Worm (Caenorhabditis elegans): ENCODE data around the gene clic-1.

clic-1 gene

ce11 chrV:7730488-7730887 lies 4.2 kb downstream of the clic-1 start:
- TF ChIP-seq hmg-20 (GFP tag; IDR thresholded peaks at IDR 0.05) (no peak), nhr-80 (tag; optimal IDR thresholded peaks at IDR 0.05) (no peak), snpc-3.4 (tag; optimal IDR thresholded peaks at IDR 0.05) (peak; percentile 30), rcor-1 (GFP tag; IDR thresholded peaks at IDR 0.05) (0 out of 2 replicates have a peak, but pooled peaks have one; percentile 30), snpc-1.1 (tag; optimal IDR thresholded peaks at IDR 0.05; ENCODE audit: insufficient read depth) (no peak), F37B4.10 (GFP tag; IDR thresholded peaks at IDR 0.05) (no peak), madf-10 (tag; optimal IDR thresholded peaks at IDR 0.05) (peak; percentile 0), F55B11.4 (tag; optimal IDR thresholded peaks at IDR 0.05; ENCODE audit: borderline replicate concordance, insufficient read depth) (no peak), lin-26 (GFP tag; IDR thresholded peaks at IDR 0.05) (peak; percentile 52; the same call in 1 of the 2 replicates), hsf-1 (GFP tag; IDR thresholded peaks at IDR 0.05) (peak; percentile 57; the same call in 1 of the 2 replicates), K12H6.12 (tag; optimal IDR thresholded peaks at IDR 0.05) (peak; percentile 49), D2030.7 (GFP tag; IDR thresholded peaks at IDR 0.05) (peak; percentile 46; the same call in 1 of the 2 replicates), Y56A3A.18 (GFP tag; IDR thresholded peaks at IDR 0.05) (no peak), ama-1 (optimal IDR thresholded peaks at IDR 0.05) (no peak), ama-1 (GFP tag; optimal IDR thresholded peaks at IDR 0.05) (peak in 1 of 2 experiments; percentile 50), hmg-1.2 (GFP tag; IDR thresholded peaks at IDR 0.05) (peak; percentile 42; the same call in 1 of the 2 replicates), nfyb-1 (GFP tag; IDR thresholded peaks at IDR 0.05) (peak; percentile 53; the same call in 1 of the 2 replicates), F52B5.7 (tag; optimal IDR thresholded peaks at IDR 0.05) (no peak), rpc-1 (optimal IDR thresholded peaks at IDR 0.05) (peak; percentile 54), rpc-1 (tag; optimal IDR thresholded peaks at IDR 0.05) (peak; percentile 74), nhr-90 (tag; optimal IDR thresholded peaks at IDR 0.05) (peak; percentile 35), ceh-27 (GFP tag; optimal IDR thresholded peaks at IDR 0.05) (peak; percentile 22), Y79H2A.3 (GFP tag; conservative IDR thresholded peaks at IDR 0.05) (no peak), F33H1.4 (GFP tag; IDR thresholded peaks at IDR 0.05) (peak; percentile 8; the same call in 1 of the 2 replicates), let-526 (GFP tag; IDR thresholded peaks at IDR 0.05) (no peak), lsl-1 (GFP tag; optimal IDR thresholded peaks at IDR 0.05) (peak; percentile 12), rec-8 (tag; optimal IDR thresholded peaks at IDR 0.05) (no peak), B0336.3 (GFP tag; IDR thresholded peaks at IDR 0.05) (0 out of 2 replicates have a peak, but pooled peaks have one; percentile 18), snpc-4 (GFP tag; optimal IDR thresholded peaks at IDR 0.05) (peak; percentile 27), snpc-4 (tag; optimal IDR thresholded peaks at IDR 0.05) (peak in 1 of 4 experiments; percentile 52), F23B12.7 (tag; optimal IDR thresholded peaks at IDR 0.05; ENCODE audit: insufficient read depth) (peak; percentile 5), B0261.1 (tag; optimal IDR thresholded peaks at IDR 0.05) (peak; percentile 76), cebp-1 (GFP tag; IDR thresholded peaks at IDR 0.05) (no peak), cebp-1 (tag; optimal IDR thresholded peaks at IDR 0.05) (peak; percentile 47), F39B2.1 (GFP tag; IDR thresholded peaks at IDR 0.05) (no peak), nfya-2 (GFP tag; IDR thresholded peaks at IDR 0.05) (no peak), chd-7 (tag; optimal IDR thresholded peaks at IDR 0.05) (peak; percentile 32), him-1 (tag; optimal IDR thresholded peaks at IDR 0.05) (peak; percentile 28), attf-5 (GFP tag; optimal IDR thresholded peaks at IDR 0.05) (no peak), mes-4 (tag; optimal IDR thresholded peaks at IDR 0.05) (no peak), pbrm-1 (GFP tag; IDR thresholded peaks at IDR 0.05) (no peak), tbp1 (GFP tag; optimal IDR thresholded peaks at IDR 0.05) (peak; percentile 86), lir-1 (GFP tag; conservative IDR thresholded peaks at IDR 0.05) (no peak), ztf-6 (GFP tag; IDR thresholded peaks at IDR 0.05) (no peak), aptf-3 (GFP tag; IDR thresholded peaks at IDR 0.05) (no peak), snpc-1.3 (tag; optimal IDR thresholded peaks at IDR 0.05; ENCODE audit: insufficient read depth) (no peak), B0019.2 (GFP tag; conservative IDR thresholded peaks at IDR 0.05) (no peak), unc-130 (GFP tag; optimal IDR thresholded peaks at IDR 0.05) (no peak), pha-4 (tag; optimal IDR thresholded peaks at IDR 0.05) (no peak)
